Worm (Caenorhabditis elegans): Measurements from ENCODE around the gene nhr-241.

nhr-241 gene

DNA sequence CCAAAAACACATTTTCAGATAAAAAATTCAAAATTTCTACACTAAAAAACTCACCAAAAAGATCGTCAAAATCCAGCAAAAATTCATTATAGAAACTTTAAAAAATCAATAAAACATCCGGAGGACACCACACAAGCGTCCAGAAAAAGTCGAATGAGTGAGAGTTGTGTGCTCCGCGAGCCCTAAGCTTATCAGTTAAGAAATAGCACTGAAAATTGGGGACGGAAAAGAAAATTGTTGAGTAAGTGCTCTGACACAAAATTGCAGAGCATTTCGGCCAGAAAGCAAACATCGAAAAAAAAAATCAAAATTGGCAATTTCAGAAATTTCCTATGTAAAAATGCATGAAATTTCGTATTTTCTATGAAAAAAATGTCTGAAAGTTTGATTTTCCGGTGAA is 38.4 kb downstream of the nhr-241 start:
- no peak for TF ChIP-seq ceh-9 (tag; optimal IDR thresholded peaks at IDR 0.05)
- no peak for TF ChIP-seq nhr-23 (tag; optimal IDR thresholded peaks at IDR 0.05)
- no peak for TF ChIP-seq ceh-28 (tag; optimal IDR thresholded peaks at IDR 0.05)
- TF ChIP-seq elt-3 (tag; optimal IDR thresholded peaks at IDR 0.05) = no peak
- TF ChIP-seq elt-2 (tag; optimal IDR thresholded peaks at IDR 0.05) = no peak
- TF ChIP-seq hmg-11 (tag; optimal IDR thresholded peaks at IDR 0.05) = no peak
- TF ChIP-seq fos-1 (tag; optimal IDR thresholded peaks at IDR 0.05) = no peak
- TF ChIP-seq ama-1 (optimal IDR thresholded peaks at IDR 0.05) = no peak
- no peak for TF ChIP-seq egl-5 (tag; optimal IDR thresholded peaks at IDR 0.05)

DNA sequence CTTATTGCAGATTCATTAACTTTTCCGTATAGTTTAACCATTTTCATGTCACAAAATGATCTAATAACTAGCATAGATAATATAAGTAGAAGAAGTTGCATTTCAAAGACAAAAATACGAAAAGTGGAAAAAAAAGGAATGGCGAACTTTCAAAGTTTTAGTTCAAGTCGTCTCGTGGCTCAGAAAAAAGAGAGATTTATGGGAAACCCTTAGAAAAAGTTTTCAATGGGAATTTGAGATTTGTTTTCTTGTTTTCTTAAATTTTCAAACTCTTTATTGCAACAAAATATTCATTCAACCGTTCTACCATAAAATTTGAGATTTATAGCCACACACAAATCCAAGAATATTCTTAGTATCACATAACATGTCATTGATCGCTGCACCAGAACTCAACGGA is 42.9 kb downstream of the nhr-241 start, which contains the start of gene clec-250:
TSS of gene clec-250 (minus strand) at position 101 of the 400 bp plus-strand sequence.
- TF ChIP-seq unc-39 (tag; optimal IDR thresholded peaks at IDR 0.05) (no peak), nhr-11 (tag; optimal IDR thresholded peaks at IDR 0.05) (no peak), ztf-4 (tag; optimal IDR thresholded peaks at IDR 0.05) (no peak), fkh-10 (GFP tag; optimal IDR thresholded peaks at IDR 0.05) (no peak)

DNA sequence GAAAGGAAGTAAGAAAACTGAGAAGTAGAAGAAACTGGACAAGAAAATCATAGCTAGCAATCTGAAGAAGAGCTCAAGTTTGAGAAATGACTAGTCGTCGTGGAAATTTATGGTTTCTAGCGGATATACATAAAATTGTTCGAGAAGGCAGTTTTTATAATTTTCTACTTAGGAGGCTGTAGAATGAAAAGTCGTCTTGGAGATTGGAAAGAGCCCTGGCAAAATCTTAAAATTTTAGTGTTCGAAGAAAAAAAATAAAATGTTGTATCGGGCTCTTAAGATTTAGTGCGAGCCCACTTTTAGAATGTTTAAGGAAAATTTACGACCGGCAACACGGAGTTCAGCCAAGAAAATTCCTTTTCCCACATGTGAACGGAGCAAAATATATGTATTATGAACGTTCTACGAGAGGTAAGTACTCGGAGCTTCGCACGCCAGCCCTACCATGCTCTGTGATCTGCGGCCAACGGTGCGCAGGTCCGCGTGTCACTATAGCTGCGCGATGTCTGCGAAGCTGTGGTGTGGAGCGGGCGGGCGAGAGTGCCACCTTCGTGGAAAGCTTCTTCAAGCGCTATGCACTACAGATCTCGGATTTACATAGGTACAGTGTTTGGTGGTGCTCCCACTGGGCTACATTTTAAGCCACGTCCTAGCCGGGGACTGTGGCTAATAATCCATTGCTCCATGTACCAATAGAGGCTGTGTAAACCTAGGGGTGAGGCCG is 47.8 kb downstream of the nhr-241 start, which contains the start of gene clec-251:
TSS of gene clec-251 (minus strand) at position 51 of the 724 bp plus-strand sequence.
- TF ChIP-seq ztf-11 (tag; optimal IDR thresholded peaks at IDR 0.05) (no peak), lsy-12 (tag; optimal IDR thresholded peaks at IDR 0.05) (no peak), elt-1 (tag; optimal IDR thresholded peaks at IDR 0.05) (no peak), snpc-4 (tag; optimal IDR thresholded peaks at IDR 0.05) (no peak), ceh-9 (tag; optimal IDR thresholded peaks at IDR 0.05) (no peak), nhr-76 (tag; optimal IDR thresholded peaks at IDR 0.05) (no peak), ama-1 (optimal IDR thresholded peaks at IDR 0.05) (no peak), unc-39 (tag; optimal IDR thresholded peaks at IDR 0.05) (no peak), lin-39 (tag; optimal IDR thresholded peaks at IDR 0.05) (no peak), ZK546.5 (tag; optimal IDR thresholded peaks at IDR 0.05) (no peak), mml-1 (tag; optimal IDR thresholded peaks at IDR 0.05) (no peak), R02D3.7 (tag; optimal IDR thresholded peaks at IDR 0.05) (no peak), egl-27 (tag; optimal IDR thresholded peaks at IDR 0.05) (no peak), skn-1 (tag; optimal IDR thresholded peaks at IDR 0.05) (no peak), fkh-10 (GFP tag; optimal IDR thresholded peaks at IDR 0.05) (no peak), aly-2 (tag; optimal IDR thresholded peaks at IDR 0.05) (no peak), unc-62 (GFP tag; optimal IDR thresholded peaks at IDR 0.05) (no peak)

DNA sequence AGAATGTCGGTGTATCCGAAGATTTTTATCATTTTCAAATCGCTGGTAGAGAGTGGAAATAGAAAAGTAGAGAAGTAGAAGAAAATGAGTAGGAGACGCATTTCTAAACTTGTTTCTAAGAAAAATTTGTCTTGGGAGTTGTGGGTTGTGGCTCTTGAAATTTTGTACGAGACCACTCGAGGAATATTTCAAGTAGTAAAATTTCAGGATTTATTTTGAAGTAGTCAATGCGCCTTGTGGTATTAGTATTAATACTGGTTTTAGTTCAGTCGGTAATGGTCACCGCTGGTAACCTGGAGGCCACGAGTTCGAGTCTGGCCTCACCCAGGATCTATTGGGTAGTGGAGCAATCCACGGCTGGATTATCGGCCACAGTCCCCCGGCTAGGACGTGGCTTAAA is 49.5 kb downstream of the nhr-241 start, which contains the start of gene clec-252:
TSS of gene clec-252 (minus strand) at position 101 of the 400 bp plus-strand sequence.
- no peak for TF ChIP-seq ceh-9 (tag; optimal IDR thresholded peaks at IDR 0.05)
- no peak for TF ChIP-seq lin-15B (tag; optimal IDR thresholded peaks at IDR 0.05)
- TF ChIP-seq pha-4 (tag; optimal IDR thresholded peaks at IDR 0.05) = no peak
- TF ChIP-seq mml-1 (tag; optimal IDR thresholded peaks at IDR 0.05) = no peak
- no peak for TF ChIP-seq nhr-25 (tag; optimal IDR thresholded peaks at IDR 0.05)
- no peak for TF ChIP-seq nhr-237 (tag; optimal IDR thresholded peaks at IDR 0.05)
- TF ChIP-seq R02D3.7 (tag; optimal IDR thresholded peaks at IDR 0.05) = no peak
- no peak for TF ChIP-seq zag-1 (tag; optimal IDR thresholded peaks at IDR 0.05)
- TF ChIP-seq jun-1 (tag; optimal IDR thresholded peaks at IDR 0.05) = no peak
- TF ChIP-seq hmg-11 (tag; optimal IDR thresholded peaks at IDR 0.05) = no peak
- no peak for TF ChIP-seq tbx-2 (tag; optimal IDR thresholded peaks at IDR 0.05)
- no peak for TF ChIP-seq ama-1 (optimal IDR thresholded peaks at IDR 0.05)
- TF ChIP-seq ceh-28 (tag; optimal IDR thresholded peaks at IDR 0.05) = no peak
- TF ChIP-seq lsy-12 (tag; optimal IDR thresholded peaks at IDR 0.05) = no peak
- no peak for TF ChIP-seq snpc-4 (tag; optimal IDR thresholded peaks at IDR 0.05)
- no peak for TF ChIP-seq skn-1 (tag; optimal IDR thresholded peaks at IDR 0.05)
- no peak for TF ChIP-seq unc-62 (GFP tag; optimal IDR thresholded peaks at IDR 0.05)
- TF ChIP-seq sea-2 (GFP tag; optimal IDR thresholded peaks at IDR 0.05) = no peak
- TF ChIP-seq elt-1 (tag; optimal IDR thresholded peaks at IDR 0.05) = no peak
- TF ChIP-seq nhr-43 (tag; optimal IDR thresholded peaks at IDR 0.05; ENCODE audit: poor library complexity, severe bottlenecking) = no peak

Data from whole organism, L3 larva.